Worm (Caenorhabditis elegans) whole organism, young adult: ENCODE results near the gene rbg-1.

Experiments used
- B0035.1 ChIP-seq: sonication (generic microtip); optimal IDR thresholded peaks from 2 replicates; lab custom pipeline; 2016; ENCODE audit warnings: missing genetic modification characterization, mild to moderate bottlenecking, missing compliant biosample characterization, missing genotype, missing genetic modification reagents
- C17E4.6 ChIP-seq: fragments of 200-800 bp; sonication (Bioruptor generic); IDR thresholded peaks from 2 replicates; pipeline ENCODE4 v1.3.6; 2022; ENCODE audit warnings: missing genetic modification reagents, missing genetic modification characterization, missing compliant biosample characterization
- F22D6.2 ChIP-seq: sonication (generic microtip); optimal IDR thresholded peaks from 2 replicates; lab custom pipeline; 2016; ENCODE audit warnings: mild to moderate bottlenecking, missing genetic modification characterization, missing compliant biosample characterization
- F49E8.2 ChIP-seq: sonication (generic microtip); optimal IDR thresholded peaks from 3 replicates; lab custom pipeline; 2017; ENCODE audit warnings: missing genetic modification characterization, mild to moderate bottlenecking, missing compliant biosample characterization, antibody characterized with exemption, moderate library complexity; ENCODE audit not compliant: insufficient read depth
- F55B11.4 ChIP-seq: sonication (generic microtip); optimal IDR thresholded peaks from 2 replicates; lab custom pipeline; 2016; ENCODE audit warnings: missing compliant biosample characterization, missing genetic modification characterization, borderline replicate concordance; ENCODE audit not compliant: insufficient read depth
- K11D2.4 ChIP-seq: fragments of 200-800 bp; sonication (Bioruptor generic); IDR thresholded peaks from 2 replicates; pipeline ENCODE4 v1.3.6; 2022; ENCODE audit warnings: missing genetic modification reagents, missing genetic modification characterization, missing compliant biosample characterization
- Y53F4B.3 ChIP-seq: fragments of 200-800 bp; sonication (Bioruptor generic); IDR thresholded peaks from 2 replicates; pipeline ENCODE4 v1.3.6; 2022; ENCODE audit warnings: missing genetic modification reagents, missing genetic modification characterization, missing compliant biosample characterization
- Y53G8AR.9 ChIP-seq: fragments of 200-800 bp; sonication (Bioruptor generic); conservative IDR thresholded peaks from 2 replicates; pipeline ENCODE4 v1.3.6; 2022; ENCODE audit warnings: missing genetic modification reagents, missing genetic modification characterization, missing compliant biosample characterization
- Y79H2A.3 ChIP-seq: fragments of 200-800 bp; sonication (Bioruptor generic); conservative IDR thresholded peaks from 2 replicates; pipeline ENCODE4 v1.3.6; 2022; ENCODE audit warnings: missing genetic modification reagents, missing genetic modification characterization, missing compliant biosample characterization
- aptf-3 ChIP-seq: fragments of 200-800 bp; sonication (Bioruptor generic); IDR thresholded peaks from 2 replicates; pipeline ENCODE4 v1.3.6; 2022; ENCODE audit warnings: missing genetic modification characterization, missing compliant biosample characterization
- atf-7 ChIP-seq: sonication (generic microtip); optimal IDR thresholded peaks from 2 replicates; lab custom pipeline; 2017; ENCODE audit warnings: mild to moderate bottlenecking, missing genetic modification characterization, missing compliant biosample characterization
- athp-1 ChIP-seq: sonication (generic microtip); optimal IDR thresholded peaks from 2 replicates; lab custom pipeline; 2017; ENCODE audit warnings: mild to moderate bottlenecking, missing genetic modification characterization, missing compliant biosample characterization
- attf-6 ChIP-seq: fragments of 200-800 bp; sonication (Bioruptor generic); IDR thresholded peaks from 2 replicates; pipeline ENCODE4 v1.3.6; 2022; ENCODE audit warnings: missing genetic modification reagents, missing genetic modification characterization, missing compliant biosample characterization
- cebp-1 ChIP-seq, 2 experiments: fragments of 200-800 bp in 1 of 2; sonication (Bioruptor generic) in 1 of 2; sonication (generic microtip) in 1 of 2; IDR thresholded peaks in 1 of 2; optimal IDR thresholded peaks in 1 of 2; 2 replicates each; pipeline versions ENCODE4 v1.3.6 to Lab custom; 2017 to 2022; ENCODE audit warnings: missing compliant biosample characterization in 2 of 2, missing genetic modification characterization in 2 of 2, mild to moderate bottlenecking in 1 of 2, missing genetic modification reagents in 1 of 2, moderate library complexity in 1 of 2
- cebp-2 ChIP-seq: fragments of 200-800 bp; sonication (Bioruptor generic); IDR thresholded peaks from 2 replicates; pipeline ENCODE4 v1.3.6; 2022; ENCODE audit warnings: missing genetic modification characterization, missing compliant biosample characterization
- efl-1 ChIP-seq: fragments of 150-350 bp; optimal IDR thresholded peaks from 2 replicates; lab custom pipeline; 2014; ENCODE audit warnings: missing biosample characterization, missing genetic modification reagents, missing genetic modification characterization
- egrh-3 ChIP-seq: fragments of 200-800 bp; sonication (Bioruptor generic); IDR thresholded peaks from 2 replicates; pipeline ENCODE4 v1.3.6; 2022; ENCODE audit warnings: missing genetic modification reagents, missing genetic modification characterization, missing compliant biosample characterization
- ekl-4 ChIP-seq: fragments of 200-800 bp; sonication (Bioruptor generic); IDR thresholded peaks from 2 replicates; pipeline ENCODE4 v1.3.6; 2022; ENCODE audit warnings: missing genetic modification reagents, missing genetic modification characterization, missing compliant biosample characterization
- him-1 ChIP-seq: sonication (generic microtip); optimal IDR thresholded peaks from 2 replicates; lab custom pipeline; 2016; ENCODE audit warnings: missing genotype, missing genetic modification reagents, missing genetic modification characterization, missing compliant biosample characterization
- let-607 ChIP-seq, 2 experiments: fragments of 200-800 bp in 1 of 2; sonication (Bioruptor generic) in 1 of 2; sonication (generic microtip) in 1 of 2; optimal IDR thresholded peaks; 2 replicates each; lab custom pipeline; 2016 to 2018; ENCODE audit warnings: mild to moderate bottlenecking in 2 of 2, missing compliant biosample characterization in 2 of 2, missing genetic modification characterization in 2 of 2, moderate library complexity in 2 of 2, missing genotype in 1 of 2
- lin-26 ChIP-seq: fragments of 200-800 bp; sonication (Bioruptor generic); IDR thresholded peaks from 2 replicates; pipeline ENCODE4 v1.3.6; 2022; ENCODE audit warnings: missing genetic modification reagents, missing genetic modification characterization, missing compliant biosample characterization
- lin-35 ChIP-seq, 3 experiments: fragments of 150-350 bp in 2 of 3; sonication (generic microtip) in 1 of 3; optimal IDR thresholded peaks; 2 replicates each; lab custom pipeline; 2014 to 2018; ENCODE audit warnings: missing biosample characterization in 3 of 3, missing genetic modification characterization in 3 of 3, missing genetic modification reagents in 3 of 3
- lin-40 ChIP-seq: sonication (generic microtip); optimal IDR thresholded peaks from 2 replicates; lab custom pipeline; 2016; ENCODE audit warnings: missing genetic modification characterization, mild to moderate bottlenecking, missing compliant biosample characterization, missing genotype, missing genetic modification reagents
- madf-8 ChIP-seq: fragments of 200-800 bp; sonication (Bioruptor generic); conservative IDR thresholded peaks from 2 replicates; pipeline ENCODE4 v1.3.6; 2022; ENCODE audit warnings: missing genetic modification reagents, missing genetic modification characterization, missing compliant biosample characterization
- nfya-2 ChIP-seq: fragments of 200-800 bp; sonication (Bioruptor generic); IDR thresholded peaks from 2 replicates; pipeline ENCODE4 v1.3.6; 2022; ENCODE audit warnings: missing genetic modification reagents, missing genetic modification characterization, missing compliant biosample characterization
- nhr-80 ChIP-seq: sonication (generic microtip); optimal IDR thresholded peaks from 2 replicates; lab custom pipeline; 2016; ENCODE audit warnings: missing genetic modification characterization, missing compliant biosample characterization
- nhr-90 ChIP-seq: sonication (generic microtip); optimal IDR thresholded peaks from 2 replicates; lab custom pipeline; 2016; ENCODE audit warnings: missing genotype, mild to moderate bottlenecking, missing genetic modification characterization, missing compliant biosample characterization
- pbrm-1 ChIP-seq: fragments of 200-800 bp; sonication (Bioruptor generic); IDR thresholded peaks from 2 replicates; pipeline ENCODE4 v1.3.6; 2022; ENCODE audit warnings: missing genetic modification reagents, missing genetic modification characterization, missing compliant biosample characterization
- repo-1 ChIP-seq: sonication (generic microtip); optimal IDR thresholded peaks from 2 replicates; lab custom pipeline; 2017; ENCODE audit warnings: mild to moderate bottlenecking, missing genetic modification characterization, missing compliant biosample characterization
- sdz-38 ChIP-seq: sonication (generic microtip); optimal IDR thresholded peaks from 2 replicates; lab custom pipeline; 2016; ENCODE audit warnings: missing genotype, missing genetic modification characterization, missing compliant biosample characterization
- snpc-1.3 ChIP-seq: sonication (generic microtip); optimal IDR thresholded peaks from 2 replicates; lab custom pipeline; 2017; ENCODE audit warnings: missing genetic modification characterization, mild to moderate bottlenecking, missing compliant biosample characterization, antibody characterized with exemption, moderate library complexity, missing genotype, missing genetic modification reagents; ENCODE audit not compliant: insufficient read depth
- snpc-4 ChIP-seq, 5 experiments: fragments of 150-350 bp in 1 of 5; sonication (generic microtip) in 4 of 5; optimal IDR thresholded peaks; 2 replicates each; lab custom pipeline; 2014 to 2018; ENCODE audit warnings: missing genetic modification characterization in 5 of 5, missing biosample characterization in 3 of 5, antibody characterized with exemption in 2 of 5, mild to moderate bottlenecking in 2 of 5, missing compliant biosample characterization in 2 of 5, missing genotype in 2 of 5, moderate library complexity in 2 of 5, missing genetic modification reagents in 1 of 5
- sptf-2 ChIP-seq: fragments of 200-800 bp; sonication (Bioruptor generic); optimal IDR thresholded peaks from 2 replicates; lab custom pipeline; 2018; ENCODE audit warnings: mild to moderate bottlenecking, missing genetic modification characterization, missing compliant biosample characterization
- zim-3 ChIP-seq: sonication (generic microtip); optimal IDR thresholded peaks from 2 replicates; lab custom pipeline; 2017; ENCODE audit warnings: mild to moderate bottlenecking, missing genetic modification characterization, moderate library complexity, missing compliant biosample characterization
- ztf-28 ChIP-seq: fragments of 200-800 bp; sonication (Bioruptor generic); IDR thresholded peaks from 2 replicates; pipeline ENCODE4 v1.3.6; 2022; ENCODE audit warnings: missing genetic modification reagents, missing genetic modification characterization, missing compliant biosample characterization

The rbg-1 gene

ce11 chrX:15013941-15014453 is 30.7 kb downstream of the rbg-1 start:
- TF ChIP-seq F49E8.2 (tag; lab: Kevin White, UChicago) (no peak), lin-26 (GFP tag; lab: Robert Waterston, UW) (no peak), lin-35 (GFP tag; optimal IDR thresholded peaks at IDR 0.05; lab: Kevin White, UChicago) (no peak), lin-40 (tag; lab: Kevin White, UChicago) (no peak), madf-8 (GFP tag; lab: Robert Waterston, UW) (no peak), zim-3 (tag; lab: Kevin White, UChicago) (no peak), ztf-28 (GFP tag; lab: Robert Waterston, UW) (no peak), nhr-90 (tag; lab: Kevin White, UChicago) (no peak), snpc-4 (GFP tag; optimal IDR thresholded peaks at IDR 0.05; lab: Kevin White, UChicago) (no peak), snpc-4 (tag; optimal IDR thresholded peaks at IDR 0.05; lab: Kevin White, UChicago) (no peak), snpc-1.3 (tag; lab: Kevin White, UChicago) (no peak), nfya-2 (GFP tag; lab: Robert Waterston, UW) (no peak), B0035.1 (tag; lab: Kevin White, UChicago) (no peak)

DNA sequence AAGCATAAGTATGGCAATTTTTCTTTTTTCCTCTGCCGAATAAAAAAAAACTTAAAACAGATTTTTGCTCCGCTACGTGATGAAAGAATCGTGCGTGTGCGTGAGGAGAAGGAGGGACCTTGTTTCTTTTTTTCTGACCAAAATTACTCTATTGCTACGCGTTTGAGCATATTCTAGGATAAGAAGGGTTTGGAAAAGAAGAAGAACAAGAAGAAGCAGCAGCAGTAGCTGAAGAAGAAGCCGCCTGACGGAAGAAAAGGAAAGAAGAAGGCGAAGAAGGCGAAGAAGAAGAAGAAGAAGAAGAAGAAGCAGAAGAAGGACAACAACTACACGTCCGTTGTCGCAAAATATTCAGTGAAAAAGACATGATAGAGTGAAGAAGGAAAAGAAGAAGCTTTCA is 32.8 kb downstream of the rbg-1 start:
- TF ChIP-seq egrh-3 (GFP tag; lab: Robert Waterston, UW) (no peak), ekl-4 (GFP tag; lab: Robert Waterston, UW) (no peak), Y79H2A.3 (no peak), repo-1 (tag; lab: Kevin White, UChicago) (no peak), him-1 (tag; lab: Kevin White, UChicago) (no peak), F22D6.2 (tag; lab: Kevin White, UChicago) (no peak), atf-7 (tag; lab: Kevin White, UChicago) (no peak), aptf-3 (no peak), nhr-90 (tag; lab: Kevin White, UChicago) (no peak), Y53F4B.3 (GFP tag; lab: Robert Waterston, UW) (no peak), efl-1 (GFP tag; lab: Kevin White, UChicago) (no peak), F55B11.4 (tag; lab: Kevin White, UChicago) (no peak), nhr-80 (tag; lab: Kevin White, UChicago) (no peak), Y53G8AR.9 (GFP tag; lab: Robert Waterston, UW) (no peak), B0035.1 (tag; lab: Kevin White, UChicago) (no peak), cebp-1 (GFP tag; IDR thresholded peaks at IDR 0.05; lab: Robert Waterston, UW) (no peak), cebp-1 (tag; optimal IDR thresholded peaks at IDR 0.05; lab: Kevin White, UChicago) (no peak), let-607 (tag; optimal IDR thresholded peaks at IDR 0.05; lab: Kevin White, UChicago) (no peak), C17E4.6 (GFP tag; lab: Robert Waterston, UW) (no peak), cebp-2 (no peak), sdz-38 (no peak)

ce11 chrX:15026008-15026407 is 42.7 kb downstream of the rbg-1 start, which contains the start of gene seb-3:
Gene seb-3 (plus strand): TSS chrX:15026308.
- no peak for TF ChIP-seq Y53G8AR.9 (GFP tag; lab: Robert Waterston, UW)
- TF ChIP-seq let-607 (tag; optimal IDR thresholded peaks at IDR 0.05; lab: Kevin White, UChicago): no peak
- TF ChIP-seq nfya-2 (GFP tag; lab: Robert Waterston, UW): no peak
- TF ChIP-seq efl-1 (GFP tag; lab: Kevin White, UChicago): no peak
- TF ChIP-seq athp-1 (tag; lab: Kevin White, UChicago): no peak
- TF ChIP-seq pbrm-1 (GFP tag; lab: Robert Waterston, UW): no peak
- no peak for TF ChIP-seq attf-6
- no peak for TF ChIP-seq K11D2.4 (GFP tag; lab: Robert Waterston, UW)
- TF ChIP-seq F55B11.4 (tag; lab: Kevin White, UChicago): no peak
- no peak for TF ChIP-seq sptf-2
- no peak for TF ChIP-seq nhr-90 (tag; lab: Kevin White, UChicago)
